Fruit fly (Drosophila melanogaster): Measurements from ENCODE around the gene ome.

dm6 chr3L:14634773-14635563 is 37.7 kb upstream of the ome start:
- no peak for TF ChIP-seq ttk (optimal IDR thresholded peaks at IDR 0.05)
- no peak for TF ChIP-seq Sin3A (optimal IDR thresholded peaks at IDR 0.05)
- no peak for TF ChIP-seq insv (optimal IDR thresholded peaks at IDR 0.05)
- TF ChIP-seq psq (optimal IDR thresholded peaks at IDR 0.05), result no peak
- no peak for TF ChIP-seq h (optimal IDR thresholded peaks at IDR 0.05)
